Fruit fly (Drosophila melanogaster): ENCODE results near the gene CG14427.

DNA sequence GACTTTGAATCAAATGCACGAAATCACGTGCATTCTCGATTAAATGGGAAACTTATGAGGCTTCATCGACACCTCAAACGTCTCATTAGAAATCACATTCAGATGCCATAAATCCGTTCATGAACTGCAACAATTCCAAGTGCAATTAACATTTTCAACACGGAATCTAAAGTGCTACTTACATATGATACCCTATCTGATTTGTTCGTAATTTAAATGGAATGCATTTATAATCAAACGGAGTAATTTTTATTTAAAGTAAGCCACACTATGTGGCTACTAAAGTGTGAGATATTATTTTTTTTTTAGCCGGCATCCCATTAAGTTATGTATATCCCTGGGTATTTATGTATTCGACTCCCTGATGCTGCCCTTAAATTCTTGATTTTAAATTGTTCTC is 32.7 kb upstream of the CG14427 start:
- TF ChIP-seq Snoo (tag; optimal IDR thresholded peaks at IDR 0.05) (no peak), fd96Ca (GFP tag; IDR thresholded peaks at IDR 0.05) (no peak), Pif1B (GFP tag; optimal IDR thresholded peaks at IDR 0.05) (no peak), CG15710 (tag; optimal IDR thresholded peaks at IDR 0.05) (peak; percentile 26), CG10348 (GFP tag; IDR thresholded peaks at IDR 0.05) (no peak)

Measured in whole organism, pupa.